Worm (Caenorhabditis elegans) whole organism, L2 larva: ENCODE data around the gene col-184.

ENCODE experiments used
- R02D3.7 ChIP-seq: fragments of 150-350 bp; optimal IDR thresholded peaks from 2 replicates; lab custom pipeline; 2014; ENCODE audit warnings: missing biosample characterization, missing genetic modification characterization
- aly-2 ChIP-seq: fragments of 150-350 bp; optimal IDR thresholded peaks from 2 replicates; lab custom pipeline; 2014; ENCODE audit warnings: missing biosample characterization, missing genetic modification characterization
- ceh-82 ChIP-seq: fragments of 150-350 bp; optimal IDR thresholded peaks from 2 replicates; lab custom pipeline; 2014; ENCODE audit warnings: missing biosample characterization, missing genetic modification characterization
- lin-13 ChIP-seq: fragments of 150-350 bp; optimal IDR thresholded peaks from 2 replicates; lab custom pipeline; 2014; ENCODE audit warnings: missing biosample characterization, missing genetic modification reagents, missing genetic modification characterization
- nhr-12 ChIP-seq: fragments of 150-350 bp; optimal IDR thresholded peaks from 2 replicates; lab custom pipeline; 2014; ENCODE audit warnings: missing biosample characterization, missing genetic modification characterization
- snpc-4 ChIP-seq: fragments of 150-350 bp; optimal IDR thresholded peaks from 2 replicates; lab custom pipeline; 2014; ENCODE audit warnings: missing biosample characterization, missing genetic modification characterization
- unc-39 ChIP-seq: fragments of 150-350 bp; optimal IDR thresholded peaks from 2 replicates; lab custom pipeline; 2014; ENCODE audit warnings: missing biosample characterization, missing genetic modification characterization
- unc-62 ChIP-seq: fragments of 150-350 bp; optimal IDR thresholded peaks from 2 replicates; lab custom pipeline; 2014; ENCODE audit warnings: missing biosample characterization, missing genetic modification reagents, missing genetic modification characterization

- TF ChIP-seq snpc-4 (tag; lab: Kevin White, UChicago) (no peak), lin-13 (GFP tag; lab: Kevin White, UChicago) (no peak), unc-39 (tag; lab: Kevin White, UChicago) (no peak), aly-2 (no peak), unc-62 (GFP tag; lab: Kevin White, UChicago) (no peak), R02D3.7 (no peak), ceh-82 (no peak), nhr-12 (tag; lab: Kevin White, UChicago) (no peak)
These were observed 36.8 kb downstream of the col-184 start for ce11 chrX:13506043-13506442.
